Worm (Caenorhabditis elegans): Measurements from ENCODE around the gene rib-1.

Gene rib-1

DNA sequence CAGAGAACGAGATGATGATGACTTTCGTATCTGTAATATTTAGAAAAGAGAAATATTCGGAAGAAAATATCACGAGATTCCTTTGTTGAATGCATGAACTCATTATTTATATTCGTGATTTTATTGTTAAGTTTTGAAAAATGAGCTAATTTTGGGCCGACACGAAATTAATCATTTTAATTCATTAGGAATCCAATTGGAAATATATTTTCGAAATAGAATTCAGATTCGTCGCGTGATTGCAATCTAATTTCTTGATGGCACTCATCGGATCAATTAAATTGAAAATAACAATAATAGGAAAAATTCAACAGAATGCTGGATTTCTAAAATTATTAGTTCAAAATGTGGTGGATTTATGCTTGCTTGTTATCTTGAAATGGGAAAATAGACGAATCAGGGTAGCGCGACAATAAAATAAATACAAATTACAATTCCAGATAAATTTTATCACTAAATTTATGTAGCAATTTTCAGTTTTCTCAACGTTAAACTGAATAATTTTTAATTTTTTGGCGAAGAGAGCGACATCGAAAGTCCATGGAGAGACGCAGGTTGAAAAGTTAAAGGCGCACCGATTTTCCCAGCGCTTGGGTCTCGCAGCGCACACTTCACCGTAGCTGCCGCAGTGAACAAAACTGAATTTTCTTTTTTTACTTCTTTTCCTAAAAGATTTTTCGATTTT is 23.3 kb downstream of the rib-1 start (continued):
- TF ChIP-seq xbp-1 (tag; optimal IDR thresholded peaks at IDR 0.05) = peak; percentile 67
- peak; percentile 76 to 84 for TF ChIP-seq efl-1 (optimal IDR thresholded peaks at IDR 0.05)
- peak; percentile 71 to 97 for TF ChIP-seq efl-1 (GFP tag; optimal IDR thresholded peaks at IDR 0.05 in 1 of 2)
- peak; percentile 66 for TF ChIP-seq unc-86 (tag; optimal IDR thresholded peaks at IDR 0.05)
- peak; percentile 46 for TF ChIP-seq dsc-1 (tag; optimal IDR thresholded peaks at IDR 0.05)
- no peak for TF ChIP-seq alr-1 (tag; optimal IDR thresholded peaks at IDR 0.05; ENCODE audit: borderline replicate concordance)
- TF ChIP-seq unc-62 (GFP tag; optimal IDR thresholded peaks at IDR 0.05) = no peak
- no peak for TF ChIP-seq egl-27 (tag; optimal IDR thresholded peaks at IDR 0.05)
- no peak for TF ChIP-seq pag-3 (tag; optimal IDR thresholded peaks at IDR 0.05; ENCODE audit: borderline replicate concordance, insufficient read depth)
- peak; percentile 72 for TF ChIP-seq tbx-2 (tag; optimal IDR thresholded peaks at IDR 0.05)
- peak; percentile 28 for TF ChIP-seq lin-15B (tag; optimal IDR thresholded peaks at IDR 0.05)
- no peak for TF ChIP-seq hlh-4 (tag; optimal IDR thresholded peaks at IDR 0.05)
- peak; percentile 22 for TF ChIP-seq F16B12.6 (tag; optimal IDR thresholded peaks at IDR 0.05)
- TF ChIP-seq nhr-28 (tag; optimal IDR thresholded peaks at IDR 0.05) = no peak
- TF ChIP-seq fkh-4 (tag; optimal IDR thresholded peaks at IDR 0.05; ENCODE audit: borderline replicate concordance) = no peak
- no peak for TF ChIP-seq aha-1 (tag; optimal IDR thresholded peaks at IDR 0.05)
- no peak for TF ChIP-seq ceh-88 (GFP tag; IDR thresholded peaks at IDR 0.05)
- no peak for TF ChIP-seq C34B4.2 (tag; optimal IDR thresholded peaks at IDR 0.05)
- TF ChIP-seq nhr-76 (tag; optimal IDR thresholded peaks at IDR 0.05) = no peak
- TF ChIP-seq nhr-77 (tag; optimal IDR thresholded peaks at IDR 0.05) = peak; percentile 31
- TF ChIP-seq sox-4 (tag; optimal IDR thresholded peaks at IDR 0.05) = no peak
- TF ChIP-seq lir-3 (tag; optimal IDR thresholded peaks at IDR 0.05; ENCODE audit: poor library complexity) = no peak
- peak; percentile 27 for TF ChIP-seq ama-1 (optimal IDR thresholded peaks at IDR 0.05)
- peak; percentile 3 for TF ChIP-seq aly-2 (tag; optimal IDR thresholded peaks at IDR 0.05)
- no peak for TF ChIP-seq elt-2 (tag; optimal IDR thresholded peaks at IDR 0.05)
- TF ChIP-seq hlh-17 (GFP tag; optimal IDR thresholded peaks at IDR 0.05; ENCODE audit: borderline replicate concordance) = no peak
- TF ChIP-seq ceh-90 (tag; optimal IDR thresholded peaks at IDR 0.05) = no peak
- TF ChIP-seq hpl-2 (GFP tag; optimal IDR thresholded peaks at IDR 0.05) = peak; percentile 28
- no peak for TF ChIP-seq ets-5 (GFP tag; IDR thresholded peaks at IDR 0.05)
- no peak for TF ChIP-seq nhr-84 (tag; optimal IDR thresholded peaks at IDR 0.05)
- peak; percentile 82 for TF ChIP-seq snu-23 (GFP tag; optimal IDR thresholded peaks at IDR 0.05)
- no peak for TF ChIP-seq zip-4 (GFP tag; optimal IDR thresholded peaks at IDR 0.05)
- TF ChIP-seq lin-14 (GFP tag; optimal IDR thresholded peaks at IDR 0.05) = peak; percentile 72

DNA sequence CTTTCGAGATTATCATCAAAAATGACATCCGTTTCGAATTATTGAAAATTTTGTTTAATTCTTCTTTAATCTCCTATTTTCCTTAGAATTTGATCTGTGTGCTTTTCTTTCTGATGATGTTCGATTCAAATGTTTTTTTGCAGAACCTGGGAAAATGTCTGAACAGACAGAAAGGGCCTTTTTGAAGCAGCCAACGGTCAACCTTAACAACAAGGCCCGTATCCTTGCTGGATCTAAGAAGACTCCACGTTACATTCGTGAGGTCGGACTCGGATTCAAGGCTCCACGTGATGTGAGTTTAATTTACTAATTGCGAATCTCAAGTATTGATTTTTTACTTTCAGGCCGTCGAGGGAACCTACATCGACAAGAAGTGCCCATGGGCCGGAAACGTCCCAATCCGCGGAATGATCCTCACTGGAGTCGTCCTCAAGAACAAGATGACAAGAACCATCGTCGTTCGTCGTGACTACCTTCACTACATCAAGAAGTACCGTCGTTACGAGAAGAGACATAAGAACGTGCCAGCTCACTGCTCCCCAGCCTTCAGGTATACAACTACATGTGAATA is 24.0 kb downstream of the rib-1 start, which contains the start of gene rps-11:
rps-11 (plus strand) TSS at position 144 of the 571 bp plus-strand sequence.
- no peak for TF ChIP-seq lin-39 (tag; optimal IDR thresholded peaks at IDR 0.05)
- TF ChIP-seq ceh-88 (GFP tag; IDR thresholded peaks at IDR 0.05) = no peak
- no peak for TF ChIP-seq unc-30 (tag; optimal IDR thresholded peaks at IDR 0.05)
- TF ChIP-seq efl-1 (optimal IDR thresholded peaks at IDR 0.05) = no peak
- TF ChIP-seq efl-1 (GFP tag; optimal IDR thresholded peaks at IDR 0.05 in 1 of 2) = peak in 1 of 2 experiments; percentile 91
- TF ChIP-seq alr-1 (tag; optimal IDR thresholded peaks at IDR 0.05; ENCODE audit: borderline replicate concordance) = no peak
- no peak for TF ChIP-seq ztf-11 (tag; optimal IDR thresholded peaks at IDR 0.05)
- TF ChIP-seq C34B4.2 (tag; optimal IDR thresholded peaks at IDR 0.05) = no peak
- no peak for TF ChIP-seq lin-15B (tag; optimal IDR thresholded peaks at IDR 0.05)

DNA sequence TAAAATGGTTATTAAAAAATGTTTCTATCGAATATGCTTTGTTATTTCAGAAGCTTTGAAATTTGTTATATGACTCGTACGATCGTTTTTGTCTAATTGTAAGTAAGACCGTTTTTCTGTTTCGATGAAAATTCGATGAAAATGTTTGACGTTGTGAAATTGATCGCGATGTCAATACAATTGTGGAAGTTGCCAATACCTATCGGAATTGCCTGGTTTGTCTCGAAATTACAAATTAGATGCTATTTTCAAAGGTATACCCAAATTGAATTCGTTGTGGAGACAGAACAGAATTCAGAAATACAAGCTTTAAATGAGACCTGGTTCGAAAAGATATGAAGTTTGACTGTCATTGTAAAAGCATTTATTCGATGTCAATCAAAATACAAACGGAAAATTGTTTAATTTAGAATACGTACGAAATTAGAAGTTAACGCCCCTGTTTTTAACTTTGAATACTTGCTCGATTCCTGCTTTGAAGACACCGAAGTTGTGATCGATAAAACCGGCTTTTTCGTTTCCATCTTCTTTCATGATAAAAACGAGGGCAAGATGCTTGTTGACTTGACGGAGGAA is 24.8 kb downstream of the rib-1 start:
- TF ChIP-seq sox-4 (tag; optimal IDR thresholded peaks at IDR 0.05) (no peak), hlh-17 (GFP tag; optimal IDR thresholded peaks at IDR 0.05; ENCODE audit: borderline replicate concordance) (no peak), ceh-63 (GFP tag; optimal IDR thresholded peaks at IDR 0.05) (no peak), rnt-1 (tag; optimal IDR thresholded peaks at IDR 0.05) (no peak), ama-1 (optimal IDR thresholded peaks at IDR 0.05) (peak; percentile 13), nhr-85 (tag) (peak; percentile 1), snu-23 (GFP tag; optimal IDR thresholded peaks at IDR 0.05) (no peak), lin-13 (GFP tag; optimal IDR thresholded peaks at IDR 0.05) (no peak), mep-1 (tag; optimal IDR thresholded peaks at IDR 0.05) (no peak), hlh-4 (tag; optimal IDR thresholded peaks at IDR 0.05) (no peak), lsy-2 (tag; optimal IDR thresholded peaks at IDR 0.05) (peak in 1 of 2 experiments; percentile 22), egl-13 (tag; optimal IDR thresholded peaks at IDR 0.05) (no peak), nhr-19 (GFP tag; conservative IDR thresholded peaks at IDR 0.05) (no peak), C34B4.2 (tag; optimal IDR thresholded peaks at IDR 0.05) (no peak), nhr-12 (tag; optimal IDR thresholded peaks at IDR 0.05) (no peak), swsn-7 (tag; optimal IDR thresholded peaks at IDR 0.05) (no peak), ets-5 (GFP tag; IDR thresholded peaks at IDR 0.05) (no peak)

Data from whole organism, L1 larva.